Worm (Caenorhabditis elegans) whole organism, L3 larva: ENCODE results near the gene Y49F6C.2.

ENCODE experiments used
- R02D3.7 ChIP-seq: fragments of 150-350 bp; optimal IDR thresholded peaks from 2 replicates; lab custom pipeline; 2014; ENCODE audit warnings: missing biosample characterization, missing genetic modification characterization
- ZK546.5 ChIP-seq: sonication (generic microtip); optimal IDR thresholded peaks from 2 replicates; lab custom pipeline; 2017; ENCODE audit warnings: missing biosample characterization, missing genetic modification characterization
- aly-2 ChIP-seq: fragments of 150-350 bp; optimal IDR thresholded peaks from 2 replicates; lab custom pipeline; 2014; ENCODE audit warnings: missing biosample characterization, missing genetic modification characterization
- ama-1 ChIP-seq: fragments of 150-350 bp; optimal IDR thresholded peaks from 2 replicates; lab custom pipeline; 2018
- ceh-16 ChIP-seq: sonication (generic microtip); optimal IDR thresholded peaks from 2 replicates; lab custom pipeline; 2017; ENCODE audit warnings: missing biosample characterization, missing genetic modification characterization
- ceh-28 ChIP-seq: fragments of 150-350 bp; optimal IDR thresholded peaks from 2 replicates; lab custom pipeline; 2014; ENCODE audit warnings: missing biosample characterization, missing genetic modification reagents, missing genetic modification characterization
- ceh-9 ChIP-seq: sonication (generic microtip); optimal IDR thresholded peaks from 2 replicates; lab custom pipeline; 2018; ENCODE audit warnings: missing biosample characterization, missing genetic modification characterization
- daf-12 ChIP-seq: fragments of 150-350 bp; optimal IDR thresholded peaks from 2 replicates; lab custom pipeline; 2014; ENCODE audit warnings: missing biosample characterization, missing genetic modification reagents, missing genetic modification characterization
- egl-27 ChIP-seq: sonication (generic microtip); optimal IDR thresholded peaks from 4 replicates; lab custom pipeline; 2017; ENCODE audit warnings: missing biosample characterization, missing genetic modification reagents, missing genetic modification characterization
- egl-5 ChIP-seq: fragments of 150-350 bp; optimal IDR thresholded peaks from 2 replicates; lab custom pipeline; 2017; ENCODE audit warnings: missing biosample characterization, missing genetic modification reagents, missing genetic modification characterization, inconsistent platforms
- elt-1 ChIP-seq: fragments of 150-350 bp; optimal IDR thresholded peaks from 2 replicates; lab custom pipeline; 2014; ENCODE audit warnings: missing biosample characterization, missing genetic modification characterization
- elt-3 ChIP-seq, 3 experiments: fragments of 150-350 bp in 1 of 3; sonication (generic microtip) in 2 of 3; optimal IDR thresholded peaks; 2 replicates in 2 of 3; 4 replicates in 1 of 3; lab custom pipeline; 2014 to 2017; ENCODE audit warnings: missing biosample characterization in 3 of 3, missing genetic modification characterization in 3 of 3
- eor-1 ChIP-seq, 2 experiments: fragments of 150-350 bp; optimal IDR thresholded peaks; 2 replicates each; lab custom pipeline; 2014 to 2018; ENCODE audit warnings: missing biosample characterization in 2 of 2, missing genetic modification characterization in 2 of 2
- fkh-10 ChIP-seq: sonication (generic microtip); optimal IDR thresholded peaks from 2 replicates; lab custom pipeline; 2017; ENCODE audit warnings: missing biosample characterization, missing genetic modification reagents, missing genetic modification characterization
- fkh-2 ChIP-seq: fragments of 150-350 bp; optimal IDR thresholded peaks from 2 replicates; lab custom pipeline; 2014; ENCODE audit warnings: missing biosample characterization, missing genetic modification reagents, missing genetic modification characterization
- hmg-11 ChIP-seq: sonication (generic microtip); optimal IDR thresholded peaks from 2 replicates; lab custom pipeline; 2016; ENCODE audit warnings: missing genetic modification characterization, missing compliant biosample characterization
- jun-1 ChIP-seq: fragments of 150-350 bp; optimal IDR thresholded peaks from 2 replicates; lab custom pipeline; 2014; ENCODE audit warnings: missing biosample characterization, missing genetic modification reagents, missing genetic modification characterization
- lin-39 ChIP-seq: fragments of 150-350 bp; optimal IDR thresholded peaks from 2 replicates; lab custom pipeline; 2018; ENCODE audit warnings: missing biosample characterization, missing genetic modification reagents, missing genetic modification characterization
- lsy-12 ChIP-seq: sonication (generic microtip); optimal IDR thresholded peaks from 2 replicates; lab custom pipeline; 2016; ENCODE audit warnings: mild to moderate bottlenecking, missing genetic modification characterization, missing compliant biosample characterization
- mdl-1 ChIP-seq: fragments of 150-350 bp; optimal IDR thresholded peaks from 2 replicates; lab custom pipeline; 2014; ENCODE audit warnings: missing biosample characterization, missing genetic modification characterization
- mml-1 ChIP-seq: fragments of 150-350 bp; sonication (generic microtip); optimal IDR thresholded peaks from 3 replicates; lab custom pipeline; 2014; ENCODE audit warnings: missing biosample characterization, missing genetic modification characterization
- nhr-11 ChIP-seq: fragments of 150-350 bp; optimal IDR thresholded peaks from 2 replicates; lab custom pipeline; 2014; ENCODE audit warnings: missing biosample characterization, missing genetic modification characterization
- nhr-12 ChIP-seq: fragments of 150-350 bp; optimal IDR thresholded peaks from 2 replicates; lab custom pipeline; 2014; ENCODE audit warnings: missing biosample characterization, missing genetic modification characterization
- nhr-23 ChIP-seq: fragments of 150-350 bp; optimal IDR thresholded peaks from 2 replicates; lab custom pipeline; 2014; ENCODE audit warnings: missing biosample characterization, missing genetic modification reagents, missing genetic modification characterization
- nhr-237 ChIP-seq: fragments of 150-350 bp; optimal IDR thresholded peaks from 2 replicates; lab custom pipeline; 2014; ENCODE audit warnings: missing biosample characterization, missing genetic modification characterization
- nhr-25 ChIP-seq: sonication (generic microtip); optimal IDR thresholded peaks from 2 replicates; lab custom pipeline; 2017; ENCODE audit warnings: missing biosample characterization, missing genetic modification characterization
- nhr-67 ChIP-seq: fragments of 150-350 bp; optimal IDR thresholded peaks from 2 replicates; lab custom pipeline; 2014; ENCODE audit warnings: missing biosample characterization, missing genetic modification characterization
- nhr-76 ChIP-seq: fragments of 150-350 bp; sonication (generic microtip); optimal IDR thresholded peaks from 5 replicates; lab custom pipeline; 2014; ENCODE audit warnings: missing biosample characterization, missing genetic modification characterization
- nhr-77 ChIP-seq: fragments of 150-350 bp; optimal IDR thresholded peaks from 2 replicates; lab custom pipeline; 2014; ENCODE audit warnings: missing biosample characterization, missing genetic modification characterization
- pqm-1 ChIP-seq: fragments of 150-350 bp; optimal IDR thresholded peaks from 2 replicates; lab custom pipeline; 2017; ENCODE audit warnings: missing biosample characterization, missing genetic modification characterization, inconsistent platforms
- sea-2 ChIP-seq: fragments of 150-350 bp; sonication (generic microtip); optimal IDR thresholded peaks from 4 replicates; lab custom pipeline; 2014; ENCODE audit warnings: missing biosample characterization, missing genetic modification reagents, missing genetic modification characterization
- skn-1 ChIP-seq: fragments of 150-350 bp; optimal IDR thresholded peaks from 2 replicates; lab custom pipeline; 2014; ENCODE audit warnings: missing biosample characterization, missing genetic modification characterization
- snpc-4 ChIP-seq: fragments of 150-350 bp; optimal IDR thresholded peaks from 2 replicates; lab custom pipeline; 2014; ENCODE audit warnings: missing biosample characterization, missing genetic modification characterization
- tbx-2 ChIP-seq: sonication (generic microtip); optimal IDR thresholded peaks from 2 replicates; lab custom pipeline; 2016; ENCODE audit warnings: mild to moderate bottlenecking, missing genetic modification characterization, missing compliant biosample characterization
- unc-62 ChIP-seq: fragments of 150-350 bp; sonication (generic microtip); optimal IDR thresholded peaks from 4 replicates; lab custom pipeline; 2014; ENCODE audit warnings: missing biosample characterization, missing genetic modification reagents, missing genetic modification characterization
- zag-1 ChIP-seq: fragments of 150-350 bp; optimal IDR thresholded peaks from 2 replicates; lab custom pipeline; 2014; ENCODE audit warnings: missing biosample characterization, missing genetic modification characterization
- ztf-11 ChIP-seq: fragments of 150-350 bp; optimal IDR thresholded peaks from 2 replicates; lab custom pipeline; 2014; ENCODE audit warnings: missing biosample characterization, missing genetic modification characterization
- ztf-4 ChIP-seq: fragments of 150-350 bp; optimal IDR thresholded peaks from 2 replicates; lab custom pipeline; 2014; ENCODE audit warnings: missing biosample characterization, missing genetic modification characterization

Y49F6C.2 gene

DNA sequence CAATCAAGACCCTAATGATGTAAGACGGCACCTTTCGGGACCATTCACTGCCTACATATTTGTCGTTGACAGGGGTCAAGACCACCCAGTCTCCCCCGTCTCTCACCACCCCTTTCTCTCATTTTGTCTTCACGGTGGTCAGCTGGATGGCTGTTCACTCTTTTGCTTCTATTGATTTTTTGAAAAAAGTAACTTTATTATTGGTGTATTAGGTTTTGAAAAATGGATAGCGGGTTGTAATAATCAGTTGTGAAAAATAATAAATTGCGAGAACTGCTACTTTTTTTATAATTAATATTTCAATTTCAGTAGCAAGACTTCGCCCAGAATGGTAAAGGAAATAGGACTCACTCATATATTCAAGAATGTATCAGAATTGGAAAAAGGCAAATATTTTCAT, 1.6 kb upstream of the Y49F6C.2 start, which contains the start of gene bath-9:
TSS of gene bath-9 (plus strand) at position 301 of the 400 bp plus-strand sequence.
- TF ChIP-seq sea-2 (GFP tag; lab: Kevin White, UChicago) (no peak), skn-1 (tag; lab: Kevin White, UChicago) (no peak), lsy-12 (tag; lab: Kevin White, UChicago) (no peak), nhr-67 (tag; lab: Kevin White, UChicago) (no peak), tbx-2 (tag; lab: Kevin White, UChicago) (no peak), pqm-1 (no peak), ama-1 (no peak), nhr-12 (tag; lab: Kevin White, UChicago) (no peak), zag-1 (tag; lab: Kevin White, UChicago) (no peak), eor-1 (tag; optimal IDR thresholded peaks at IDR 0.05; lab: Kevin White, UChicago) (no peak), fkh-2 (tag; lab: Kevin White, UChicago) (no peak), R02D3.7 (tag; lab: Kevin White, UChicago) (no peak), ztf-11 (tag; lab: Kevin White, UChicago) (no peak)
- TF ChIP-seq, all 47 proteins: peak for 0

DNA sequence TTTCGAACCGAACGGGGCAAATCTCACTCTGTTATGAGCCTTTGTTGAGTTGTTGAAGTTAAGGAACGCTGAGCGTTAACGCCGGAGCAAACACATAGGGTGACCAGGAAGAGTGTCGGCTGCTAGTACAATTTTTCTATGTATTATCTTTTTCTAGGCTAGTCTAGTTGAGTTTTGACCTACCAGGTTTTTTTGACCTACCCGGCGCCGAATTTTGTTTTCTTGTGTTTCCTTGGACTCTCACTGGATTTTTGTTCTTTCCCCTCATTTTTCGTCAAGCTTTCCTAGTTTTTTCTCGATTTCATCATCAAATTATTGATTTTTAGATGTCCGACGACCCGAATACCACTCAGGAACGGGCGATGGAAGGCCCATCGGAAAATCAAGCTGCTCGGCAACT, 3.1 kb downstream of the Y49F6C.2 start, which contains the start of gene T06D4.1:
TSS of gene T06D4.1 (plus strand) at position 321 of the 400 bp plus-strand sequence.
- TF ChIP-seq nhr-237 (tag; lab: Kevin White, UChicago) (no peak), elt-3 (tag; optimal IDR thresholded peaks at IDR 0.05; lab: Kevin White, UChicago) (no peak), ceh-28 (tag; lab: Kevin White, UChicago) (no peak), ceh-9 (tag; lab: Kevin White, UChicago) (no peak), snpc-4 (no peak), R02D3.7 (tag; lab: Kevin White, UChicago) (no peak), elt-1 (tag; lab: Kevin White, UChicago) (no peak), nhr-11 (tag; lab: Kevin White, UChicago) (no peak), nhr-12 (tag; lab: Kevin White, UChicago) (no peak), ztf-4 (tag; lab: Kevin White, UChicago) (no peak), ZK546.5 (no peak), ama-1 (no peak), skn-1 (tag; lab: Kevin White, UChicago) (no peak), nhr-76 (no peak), egl-27 (tag; lab: Kevin White, UChicago) (no peak)

DNA sequence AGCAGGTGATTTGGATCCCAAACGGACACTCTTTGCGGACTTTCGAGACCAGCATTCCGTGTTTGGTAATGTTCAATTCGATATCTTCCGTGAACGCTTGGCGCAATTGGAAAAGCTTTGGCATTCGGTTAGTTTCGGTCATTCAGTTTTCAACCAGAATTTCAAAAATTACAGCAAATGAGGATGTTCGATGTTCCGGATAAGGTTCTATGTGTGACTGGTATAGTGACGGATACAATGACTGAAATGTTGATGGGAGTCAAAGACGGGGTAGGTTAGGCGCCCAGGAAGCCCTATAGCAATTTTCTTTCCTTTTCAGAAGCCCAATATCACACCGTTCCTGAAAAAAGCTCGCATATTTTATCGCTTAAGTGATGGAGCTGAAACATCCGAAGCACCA, 4.7 kb downstream of the Y49F6C.2 start:
- no peak for TF ChIP-seq mml-1
- no peak for TF ChIP-seq ztf-4 (tag; lab: Kevin White, UChicago)
- no peak for TF ChIP-seq skn-1 (tag; lab: Kevin White, UChicago)
- TF ChIP-seq tbx-2 (tag; lab: Kevin White, UChicago), result no peak
- no peak for TF ChIP-seq egl-5 (tag; lab: Kevin White, UChicago)
- TF ChIP-seq aly-2, result no peak
- TF ChIP-seq nhr-77 (tag; lab: Kevin White, UChicago), result no peak
- TF ChIP-seq nhr-76, result no peak
- no peak for TF ChIP-seq lin-39
- TF ChIP-seq daf-12, result no peak
- no peak for TF ChIP-seq nhr-67 (tag; lab: Kevin White, UChicago)
- no peak for TF ChIP-seq sea-2 (GFP tag; lab: Kevin White, UChicago)
- TF ChIP-seq ama-1, result no peak
- TF ChIP-seq, all 47 proteins: peak for 0

DNA sequence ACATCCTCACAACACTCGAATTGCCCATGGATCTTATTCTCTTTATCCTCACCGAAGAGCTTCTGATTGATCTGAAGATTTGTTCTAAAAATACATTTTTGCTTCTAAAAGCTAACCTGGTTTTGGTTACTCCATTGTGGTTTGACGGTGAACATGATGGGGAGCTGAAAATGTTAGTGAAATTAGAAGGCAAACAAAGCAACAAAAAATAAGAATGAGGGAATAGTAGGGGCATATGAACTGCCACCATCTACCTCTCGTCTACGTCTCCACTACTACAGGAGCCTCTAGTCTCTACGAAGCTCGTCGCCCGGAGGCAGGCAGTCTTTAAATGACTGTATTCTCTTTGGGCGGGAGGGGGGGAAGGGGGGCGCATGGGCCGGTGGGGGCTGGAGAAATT, 7.4 kb downstream of the Y49F6C.2 start, which contains the start of gene T06D4.2:
TSS of gene T06D4.2 (minus strand) at position 170 of the 400 bp plus-strand sequence.
- TF ChIP-seq jun-1 (no peak), nhr-12 (tag; lab: Kevin White, UChicago) (no peak), nhr-25 (tag; lab: Kevin White, UChicago) (no peak), fkh-2 (tag; lab: Kevin White, UChicago) (no peak), ztf-11 (tag; lab: Kevin White, UChicago) (no peak), fkh-10 (GFP tag; lab: Kevin White, UChicago) (no peak), lin-39 (no peak), unc-62 (GFP tag; lab: Kevin White, UChicago) (no peak)
- TF ChIP-seq, all 47 proteins: peak for 0

DNA sequence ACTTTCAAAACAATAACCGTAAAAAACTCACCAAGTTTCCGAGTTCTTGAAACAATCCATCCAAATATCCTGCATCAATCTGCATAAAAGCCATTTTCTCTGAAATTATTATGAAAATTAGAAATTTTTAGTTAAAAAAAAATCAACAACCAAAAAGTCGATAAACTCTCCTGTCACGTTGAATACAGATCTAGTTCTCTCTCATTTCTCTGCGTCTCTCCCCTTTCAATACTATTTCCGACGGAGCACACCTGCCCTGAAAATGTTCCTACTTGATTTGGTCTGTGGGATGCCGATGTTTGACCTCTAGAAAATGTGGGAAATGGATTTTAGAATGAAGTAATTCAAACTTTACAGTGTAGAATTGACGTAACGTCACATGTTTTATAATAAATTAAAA, 9.1 kb downstream of the Y49F6C.2 start, which contains the start of gene T06D4.6:
TSS of gene T06D4.6 (minus strand) at position 101 of the 400 bp plus-strand sequence.
- TF ChIP-seq nhr-23 (tag; lab: Kevin White, UChicago) (no peak), hmg-11 (no peak), mdl-1 (tag; lab: Kevin White, UChicago) (no peak), ztf-4 (tag; lab: Kevin White, UChicago) (no peak), ceh-16 (tag; lab: Kevin White, UChicago) (no peak), egl-5 (tag; lab: Kevin White, UChicago) (no peak), lin-39 (no peak), elt-3 (tag; optimal IDR thresholded peaks at IDR 0.05; lab: Kevin White, UChicago) (no peak), ama-1 (no peak)
